Worm (Caenorhabditis elegans) whole organism, young adult: ENCODE data around the gene col-14.
A peak's percentile ranks its signal among the peaks of the same experiment; 100 is the strongest.

Experiments
- T07F8.4 ChIP-seq: sonication (generic microtip); optimal IDR thresholded peaks from 2 replicates; lab custom pipeline; 2016; ENCODE audit warnings: mild to moderate bottlenecking, missing genetic modification characterization, moderate library complexity, missing compliant biosample characterization
- T26A5.8 ChIP-seq: sonication (generic microtip); optimal IDR thresholded peaks from 2 replicates; lab custom pipeline; 2016; ENCODE audit warnings: missing genetic modification characterization, missing compliant biosample characterization
- Y53G8AR.9 ChIP-seq: fragments of 200-800 bp; sonication (Bioruptor generic); conservative IDR thresholded peaks from 2 replicates; pipeline ENCODE4 v1.3.6; 2022; ENCODE audit warnings: missing genetic modification reagents, missing genetic modification characterization, missing compliant biosample characterization
- akir-1 ChIP-seq: fragments of 200-800 bp; sonication (Bioruptor generic); optimal IDR thresholded peaks from 2 replicates; lab custom pipeline; 2018; ENCODE audit warnings: mild to moderate bottlenecking, missing genetic modification characterization, moderate library complexity, missing compliant biosample characterization
- attf-6 ChIP-seq: fragments of 200-800 bp; sonication (Bioruptor generic); IDR thresholded peaks from 2 replicates; pipeline ENCODE4 v1.3.6; 2022; ENCODE audit warnings: missing genetic modification reagents, missing genetic modification characterization, missing compliant biosample characterization
- ceh-58 ChIP-seq: fragments of 200-800 bp; sonication (Bioruptor generic); IDR thresholded peaks from 2 replicates; pipeline ENCODE4 v1.3.6; 2022; ENCODE audit warnings: missing genetic modification characterization, missing compliant biosample characterization
- chd-7 ChIP-seq: sonication (generic microtip); optimal IDR thresholded peaks from 2 replicates; lab custom pipeline; 2016; ENCODE audit warnings: mild to moderate bottlenecking, missing genetic modification characterization, moderate library complexity, missing compliant biosample characterization
- dox-1 ChIP-seq: fragments of 200-800 bp; sonication (Bioruptor generic); IDR thresholded peaks from 2 replicates; pipeline ENCODE4 v1.3.6; 2022; ENCODE audit warnings: missing genetic modification reagents, missing genetic modification characterization, missing compliant biosample characterization
- dpff-1 ChIP-seq: sonication (generic microtip); optimal IDR thresholded peaks from 2 replicates; lab custom pipeline; 2017; ENCODE audit warnings: mild to moderate bottlenecking, missing genetic modification characterization, missing compliant biosample characterization
- egrh-3 ChIP-seq: fragments of 200-800 bp; sonication (Bioruptor generic); IDR thresholded peaks from 2 replicates; pipeline ENCODE4 v1.3.6; 2022; ENCODE audit warnings: missing genetic modification reagents, missing genetic modification characterization, missing compliant biosample characterization
- ets-4 ChIP-seq: fragments of 200-800 bp; sonication (Bioruptor generic); optimal IDR thresholded peaks from 2 replicates; lab custom pipeline; 2018; ENCODE audit warnings: mild to moderate bottlenecking, missing genetic modification characterization, missing compliant biosample characterization
- fkh-3 ChIP-seq: sonication (generic microtip); optimal IDR thresholded peaks from 2 replicates; lab custom pipeline; 2016; ENCODE audit warnings: mild to moderate bottlenecking, missing genetic modification characterization, missing compliant biosample characterization
- hlh-26 ChIP-seq: fragments of 200-800 bp; sonication (Bioruptor generic); conservative IDR thresholded peaks from 2 replicates; pipeline ENCODE4 v1.3.6; 2022; ENCODE audit warnings: missing genetic modification reagents, missing genetic modification characterization, missing compliant biosample characterization
- lin-35 ChIP-seq, 3 experiments: fragments of 150-350 bp in 2 of 3; sonication (generic microtip) in 1 of 3; optimal IDR thresholded peaks; 2 replicates each; lab custom pipeline; 2014 to 2018; ENCODE audit warnings: missing biosample characterization in 3 of 3, missing genetic modification characterization in 3 of 3, missing genetic modification reagents in 3 of 3
- lir-1 ChIP-seq: fragments of 200-800 bp; sonication (Bioruptor generic); conservative IDR thresholded peaks from 2 replicates; pipeline ENCODE4 v1.3.6; 2022; ENCODE audit warnings: missing genetic modification reagents, missing genetic modification characterization, missing compliant biosample characterization
- lsy-27 ChIP-seq: sonication (generic microtip); optimal IDR thresholded peaks from 2 replicates; lab custom pipeline; 2017; ENCODE audit warnings: missing genetic modification characterization, mild to moderate bottlenecking, missing compliant biosample characterization, antibody characterized with exemption, missing genotype, borderline replicate concordance; ENCODE audit not compliant: insufficient read depth
- madf-8 ChIP-seq: fragments of 200-800 bp; sonication (Bioruptor generic); conservative IDR thresholded peaks from 2 replicates; pipeline ENCODE4 v1.3.6; 2022; ENCODE audit warnings: missing genetic modification reagents, missing genetic modification characterization, missing compliant biosample characterization
- mxl-1 ChIP-seq: sonication (generic microtip); optimal IDR thresholded peaks from 2 replicates; lab custom pipeline; 2016; ENCODE audit warnings: missing genetic modification characterization, missing compliant biosample characterization
- nfya-2 ChIP-seq: fragments of 200-800 bp; sonication (Bioruptor generic); IDR thresholded peaks from 2 replicates; pipeline ENCODE4 v1.3.6; 2022; ENCODE audit warnings: missing genetic modification reagents, missing genetic modification characterization, missing compliant biosample characterization
- nhr-27 ChIP-seq: fragments of 200-800 bp; sonication (Bioruptor generic); optimal IDR thresholded peaks from 2 replicates; lab custom pipeline; 2018; ENCODE audit warnings: mild to moderate bottlenecking, missing genetic modification characterization, moderate library complexity, missing compliant biosample characterization
- nhr-80 ChIP-seq: sonication (generic microtip); optimal IDR thresholded peaks from 2 replicates; lab custom pipeline; 2016; ENCODE audit warnings: missing genetic modification characterization, missing compliant biosample characterization
- pha-4 ChIP-seq: fragments of 150-350 bp; sonication (generic microtip); optimal IDR thresholded peaks from 2 replicates; lab custom pipeline; 2014; ENCODE audit warnings: missing biosample characterization, missing genetic modification reagents, missing genetic modification characterization
- rpc-1 ChIP-seq, 2 experiments: fragments of 150-350 bp in 1 of 2; sonication (generic microtip) in 1 of 2; optimal IDR thresholded peaks; 2 replicates each; lab custom pipeline; 2014 to 2018; ENCODE audit warnings: missing biosample characterization in 1 of 2, missing genetic modification characterization in 1 of 2, missing genetic modification reagents in 1 of 2, missing genotype in 1 of 2
- snpc-1.3 ChIP-seq: sonication (generic microtip); optimal IDR thresholded peaks from 2 replicates; lab custom pipeline; 2017; ENCODE audit warnings: missing genetic modification characterization, mild to moderate bottlenecking, missing compliant biosample characterization, antibody characterized with exemption, moderate library complexity, missing genotype, missing genetic modification reagents; ENCODE audit not compliant: insufficient read depth
- snpc-3.4 ChIP-seq: sonication (generic microtip); optimal IDR thresholded peaks from 2 replicates; lab custom pipeline; 2017; ENCODE audit warnings: missing genetic modification characterization, mild to moderate bottlenecking, missing compliant biosample characterization, antibody characterized with exemption, moderate library complexity, missing genotype, missing genetic modification reagents
- snpc-4 ChIP-seq, 5 experiments: fragments of 150-350 bp in 1 of 5; sonication (generic microtip) in 4 of 5; optimal IDR thresholded peaks; 2 replicates each; lab custom pipeline; 2014 to 2018; ENCODE audit warnings: missing genetic modification characterization in 5 of 5, missing biosample characterization in 3 of 5, antibody characterized with exemption in 2 of 5, mild to moderate bottlenecking in 2 of 5, missing compliant biosample characterization in 2 of 5, missing genotype in 2 of 5, moderate library complexity in 2 of 5, missing genetic modification reagents in 1 of 5
- tbp1 ChIP-seq: fragments of 200-800 bp; sonication (Bioruptor generic); optimal IDR thresholded peaks from 2 replicates; lab custom pipeline; 2018; ENCODE audit warnings: mild to moderate bottlenecking, missing genetic modification characterization, missing compliant biosample characterization
- tlf-1 ChIP-seq: fragments of 200-800 bp; sonication (Bioruptor generic); optimal IDR thresholded peaks from 2 replicates; lab custom pipeline; 2018; ENCODE audit warnings: mild to moderate bottlenecking, missing genetic modification characterization, missing compliant biosample characterization
- unc-130 ChIP-seq: sonication (generic microtip); optimal IDR thresholded peaks from 2 replicates; lab custom pipeline; 2016; ENCODE audit warnings: missing genetic modification reagents, missing genetic modification characterization, missing compliant biosample characterization
- zfh-2 ChIP-seq: fragments of 200-800 bp; sonication (Bioruptor generic); conservative IDR thresholded peaks from 2 replicates; pipeline ENCODE4 v1.3.6; 2022; ENCODE audit warnings: missing genetic modification reagents, missing genetic modification characterization, missing compliant biosample characterization
- zim-3 ChIP-seq: sonication (generic microtip); optimal IDR thresholded peaks from 2 replicates; lab custom pipeline; 2017; ENCODE audit warnings: mild to moderate bottlenecking, missing genetic modification characterization, moderate library complexity, missing compliant biosample characterization
- ztf-22 ChIP-seq: fragments of 200-800 bp; sonication (Bioruptor generic); optimal IDR thresholded peaks from 2 replicates; lab custom pipeline; 2018; ENCODE audit warnings: mild to moderate bottlenecking, missing genetic modification characterization, moderate library complexity, missing compliant biosample characterization
- ztf-25 ChIP-seq: fragments of 200-800 bp; sonication (Bioruptor generic); IDR thresholded peaks from 2 replicates; pipeline ENCODE4 v1.3.6; 2022; ENCODE audit warnings: missing genetic modification reagents, missing genetic modification characterization, missing compliant biosample characterization

Gene col-14

DNA sequence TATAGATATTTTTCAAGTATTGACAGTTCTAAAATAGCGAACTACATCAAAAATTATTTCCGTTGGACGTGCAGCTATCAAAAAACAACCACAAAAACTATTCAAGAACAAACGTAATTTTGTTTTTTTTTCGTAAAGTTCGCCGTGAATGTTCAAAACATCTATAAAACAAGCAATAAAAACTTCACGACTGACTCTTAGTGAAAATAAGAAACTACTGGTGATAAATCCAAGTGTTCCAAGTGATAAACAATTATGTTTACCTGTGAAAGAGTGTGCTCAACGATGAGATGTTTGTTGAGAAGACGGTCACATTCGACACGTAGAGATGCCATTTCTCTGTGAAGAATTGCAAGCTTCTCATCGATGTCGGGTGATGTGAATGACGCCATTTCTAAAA, 30.4 kb upstream of the col-14 start, which contains the start of gene C50F7.6:
C50F7.6 (minus strand) TSS at position 394 of the 400 bp plus-strand sequence.
- TF ChIP-seq rpc-1 (optimal IDR thresholded peaks at IDR 0.05; lab: Kevin White, UChicago) (no peak), rpc-1 (tag; optimal IDR thresholded peaks at IDR 0.05; lab: Kevin White, UChicago) (no peak), T07F8.4 (tag; lab: Kevin White, UChicago) (no peak), unc-130 (no peak), attf-6 (GFP tag; lab: Robert Waterston, UW) (no peak), fkh-3 (tag; lab: Kevin White, UChicago) (no peak), snpc-4 (GFP tag; optimal IDR thresholded peaks at IDR 0.05; lab: Kevin White, UChicago) (no peak), snpc-4 (tag; optimal IDR thresholded peaks at IDR 0.05; lab: Kevin White, UChicago) (no peak), akir-1 (GFP tag; lab: Kevin White, UChicago) (no peak), madf-8 (GFP tag; lab: Robert Waterston, UW) (no peak), dpff-1 (no peak), mxl-1 (tag; lab: Kevin White, UChicago) (no peak), Y53G8AR.9 (GFP tag; lab: Robert Waterston, UW) (no peak), ztf-25 (no peak)
- TF ChIP-seq, all 124 proteins: peak for 0

DNA sequence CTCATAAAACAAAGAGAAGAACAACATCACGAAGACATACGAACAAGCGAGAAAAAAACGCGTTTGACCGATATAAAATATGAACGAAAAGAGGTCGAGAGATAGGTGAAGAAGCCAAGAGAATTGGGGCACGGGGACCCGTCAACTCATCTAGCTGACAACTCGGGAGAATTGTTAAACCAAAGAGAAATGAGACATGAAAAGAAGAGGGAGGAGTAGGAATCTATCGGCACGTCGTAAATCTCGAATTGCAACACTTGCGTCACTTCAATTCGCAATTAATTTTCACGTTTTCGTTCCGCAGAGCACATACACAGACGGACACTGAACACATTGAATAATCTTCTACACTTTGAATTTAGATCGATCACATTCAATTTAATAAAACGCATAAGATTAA, 29.7 kb upstream of the col-14 start:
- no peak for TF ChIP-seq madf-8 (GFP tag; lab: Robert Waterston, UW)
- TF ChIP-seq tlf-1 (GFP tag; lab: Kevin White, UChicago): no peak
- TF ChIP-seq ztf-22 (GFP tag; lab: Kevin White, UChicago): no peak
- TF ChIP-seq tbp1 (GFP tag; lab: Kevin White, UChicago): no peak
- TF ChIP-seq T07F8.4 (tag; lab: Kevin White, UChicago): no peak
- TF ChIP-seq pha-4 (tag; lab: Kevin White, UChicago): no peak
- TF ChIP-seq ets-4 (GFP tag; lab: Kevin White, UChicago): no peak
- TF ChIP-seq ceh-58 (GFP tag; lab: Robert Waterston, UW): no peak

DNA sequence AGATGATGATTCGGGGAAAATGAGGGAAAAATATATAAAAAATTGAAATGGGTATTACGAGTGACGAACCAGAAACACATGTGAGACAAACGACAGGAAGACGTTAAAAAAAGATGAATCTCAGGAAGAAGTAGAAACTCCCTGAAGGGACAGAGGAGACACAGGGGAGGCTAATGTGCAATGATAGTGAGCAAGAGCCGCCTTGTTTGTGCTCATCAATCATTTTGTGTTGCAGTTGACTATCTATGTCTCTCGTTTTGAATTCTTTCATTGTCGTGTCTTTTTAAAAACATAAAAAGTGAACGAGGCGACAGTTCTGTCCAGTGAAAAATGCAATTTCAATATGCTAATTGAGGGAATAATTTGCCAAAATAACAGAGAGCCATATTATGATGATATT, 28.3 kb upstream of the col-14 start:
- no peak for TF ChIP-seq snpc-3.4 (tag; lab: Kevin White, UChicago)
- TF ChIP-seq chd-7 (tag; lab: Kevin White, UChicago): no peak

- no peak for TF ChIP-seq lir-1
- no peak for TF ChIP-seq dox-1 (GFP tag; lab: Robert Waterston, UW)
- TF ChIP-seq hlh-26 (GFP tag; lab: Robert Waterston, UW): no peak
- TF ChIP-seq nfya-2 (GFP tag; lab: Robert Waterston, UW): no peak
- no peak for TF ChIP-seq lsy-27
- TF ChIP-seq nhr-80 (tag; lab: Kevin White, UChicago): peak; percentile 26
Measured at ce11 chrIV:7726325-7726724, 26.9 kb upstream of the col-14 start, which contains the start of gene C50F7.5. C50F7.5 (plus strand) TSS chrIV:7726719.

- peak; percentile 86; the same call in 1 of the 2 replicates for TF ChIP-seq egrh-3
- TF ChIP-seq ceh-58 (GFP tag; lab: Robert Waterston, UW): no peak
- TF ChIP-seq zim-3 (tag; lab: Kevin White, UChicago): no peak
- no peak for TF ChIP-seq nhr-27
- TF ChIP-seq Y53G8AR.9 (GFP tag; lab: Robert Waterston, UW): no peak
- no peak for TF ChIP-seq dox-1 (GFP tag; lab: Robert Waterston, UW)
- peak; percentile 88 for TF ChIP-seq zfh-2 (GFP tag; lab: Robert Waterston, UW)
- no peak for TF ChIP-seq lin-35 (GFP tag; optimal IDR thresholded peaks at IDR 0.05; lab: Kevin White, UChicago)
- TF ChIP-seq T26A5.8: no peak
- TF ChIP-seq snpc-1.3 (tag; lab: Kevin White, UChicago): no peak
- TF ChIP-seq, all 124 proteins: peak for 2
Measured at ce11 chrIV:7727258-7727657, 25.9 kb upstream of the col-14 start.
